Worm (Caenorhabditis elegans): ENCODE data around the gene tsp-16.

ce11 chrX:6989342-6989741 is 7.1 kb downstream of the tsp-16 start, which contains the start of gene F01E11.18:
- TF ChIP-seq tbx-37 (GFP tag; conservative IDR thresholded peaks at IDR 0.05) (no peak), scrt-1 (GFP tag; IDR thresholded peaks at IDR 0.05) (no peak), ama-1 (optimal IDR thresholded peaks at IDR 0.05) (no peak), hnd-1 (tag; optimal IDR thresholded peaks at IDR 0.05) (no peak), ets-7 (tag; optimal IDR thresholded peaks at IDR 0.05) (no peak), flt-1 (GFP tag; IDR thresholded peaks at IDR 0.05) (no peak), B0310.2 (tag; optimal IDR thresholded peaks at IDR 0.05) (no peak), tbx-11 (GFP tag; IDR thresholded peaks at IDR 0.05) (no peak), aly-1 (tag; optimal IDR thresholded peaks at IDR 0.05) (no peak)
